Fruit fly (Drosophila melanogaster) whole organism, embryonic: Measurements from ENCODE around the gene plum.

Source experiments
- Adf1 ChIP-seq: fragments of 200-800 bp; sonication (Bioruptor generic); IDR thresholded peaks from 2 replicates; pipeline ENCODE4 v1.3.6; 2022; ENCODE audit warnings: missing biosample characterization, missing genetic modification characterization
- C15 ChIP-seq: fragments of 200-800 bp; sonication (Bioruptor generic); IDR thresholded peaks from 3 replicates; pipeline ENCODE4 v1.3.6; 2022; ENCODE audit warnings: missing biosample characterization, missing genetic modification characterization
- CG10147 ChIP-seq: fragments of 200-800 bp; sonication (Bioruptor generic); optimal IDR thresholded peaks from 2 replicates; lab custom pipeline; 2019; ENCODE audit warnings: missing biosample characterization, mild to moderate bottlenecking, missing genetic modification characterization, moderate library complexity
- CG10654 ChIP-seq: fragments of 200-800 bp; sonication (Bioruptor generic); optimal IDR thresholded peaks from 2 replicates; lab custom pipeline; 2016; ENCODE audit warnings: missing biosample characterization, missing genetic modification characterization
- CG11093 ChIP-seq: fragments of 200-800 bp; sonication (Bioruptor generic); IDR thresholded peaks from 3 replicates; pipeline ENCODE4 v1.3.6; 2022; ENCODE audit warnings: missing biosample characterization, missing genetic modification characterization
- CG11695 ChIP-seq: fragments of 200-800 bp; sonication (Bioruptor generic); IDR thresholded peaks from 3 replicates; pipeline ENCODE4 v1.3.6; 2022; ENCODE audit warnings: missing biosample characterization, missing genetic modification characterization
- CG15269 ChIP-seq: fragments of 200-800 bp; sonication (Bioruptor generic); optimal IDR thresholded peaks from 2 replicates; lab custom pipeline; 2018; ENCODE audit warnings: missing biosample characterization, mild to moderate bottlenecking, missing genetic modification characterization, moderate library complexity
- CG1602 ChIP-seq: fragments of 200-800 bp; sonication (Bioruptor generic); optimal IDR thresholded peaks from 3 replicates; lab custom pipeline; 2016; ENCODE audit warnings: missing biosample characterization, missing genetic modification characterization
- CG17186 ChIP-seq: fragments of 200-800 bp; sonication (Bioruptor generic); optimal IDR thresholded peaks from 3 replicates; lab custom pipeline; 2017; ENCODE audit warnings: missing biosample characterization, missing genetic modification reagents, missing genetic modification characterization
- CG2120 ChIP-seq: fragments of 200-800 bp; sonication (Bioruptor generic); optimal IDR thresholded peaks from 3 replicates; lab custom pipeline; 2016; ENCODE audit warnings: missing biosample characterization, missing genetic modification characterization
- CG32532 ChIP-seq: fragments of 200-800 bp; sonication (Bioruptor generic); IDR thresholded peaks from 2 replicates; pipeline ENCODE4 v1.3.6; 2022; ENCODE audit warnings: missing biosample characterization, missing genetic modification characterization
- CG34422 ChIP-seq: fragments of 200-800 bp; sonication (Bioruptor generic); IDR thresholded peaks from 3 replicates; pipeline ENCODE4 v1.3.6; 2022; ENCODE audit warnings: missing biosample characterization, missing genetic modification characterization
- CG6654 ChIP-seq: fragments of 200-800 bp; sonication (Bioruptor generic); optimal IDR thresholded peaks from 2 replicates; lab custom pipeline; 2017; ENCODE audit warnings: missing biosample characterization, mild to moderate bottlenecking, missing genetic modification characterization
- CG8359 ChIP-seq: fragments of 200-800 bp; sonication (Bioruptor generic); optimal IDR thresholded peaks from 2 replicates; lab custom pipeline; 2017; ENCODE audit warnings: missing biosample characterization, mild to moderate bottlenecking, missing genetic modification characterization, borderline replicate concordance
- CrebB ChIP-seq: fragments of 200-800 bp; sonication (Bioruptor generic); optimal IDR thresholded peaks from 3 replicates; lab custom pipeline; 2018; ENCODE audit warnings: missing biosample characterization, mild to moderate bottlenecking, missing genetic modification characterization
- Drgx ChIP-seq: fragments of 200-800 bp; sonication (Bioruptor generic); IDR thresholded peaks from 2 replicates; pipeline ENCODE4 v1.3.6; 2022; ENCODE audit warnings: missing biosample characterization, missing genetic modification characterization
- E2f1 ChIP-seq: fragments of 200-800 bp; sonication (Bioruptor generic); IDR thresholded peaks from 2 replicates; pipeline ENCODE4 v1.3.6; 2022; ENCODE audit warnings: missing biosample characterization, missing genetic modification characterization
- Eip74EF ChIP-seq, 2 experiments: fragments of 200-800 bp in 1 of 2; fragments of >200 bp in 1 of 2; sonication (Bioruptor generic) in 1 of 2; optimal IDR thresholded peaks; 2 replicates each; lab custom pipeline; 2017 to 2019; ENCODE audit warnings: missing biosample characterization in 2 of 2, missing genetic modification characterization in 2 of 2, mild to moderate bottlenecking in 1 of 2, moderate library complexity in 1 of 2
- H15 ChIP-seq: fragments of 200-800 bp; sonication (Bioruptor generic); IDR thresholded peaks from 3 replicates; pipeline ENCODE4 v1.3.6; 2022; ENCODE audit warnings: missing biosample characterization, missing genetic modification characterization
- Hey ChIP-seq: fragments of 200-800 bp; sonication (Bioruptor generic); optimal IDR thresholded peaks from 3 replicates; lab custom pipeline; 2018; ENCODE audit warnings: missing biosample characterization, mild to moderate bottlenecking, missing genetic modification characterization
- Hr3 ChIP-seq: fragments of 200-800 bp; sonication (Bioruptor generic); optimal IDR thresholded peaks from 3 replicates; lab custom pipeline; 2016; ENCODE audit warnings: missing biosample characterization, missing genetic modification characterization
- Hr78 ChIP-seq, 2 experiments: fragments of 200-800 bp in 1 of 2; fragments of >200 bp in 1 of 2; sonication (Bioruptor generic) in 1 of 2; optimal IDR thresholded peaks; 2 replicates each; lab custom pipeline; 2017 to 2019; ENCODE audit warnings: missing biosample characterization in 2 of 2, missing genetic modification characterization in 2 of 2, mild to moderate bottlenecking in 1 of 2, moderate library complexity in 1 of 2
- Max ChIP-seq: fragments of 200-800 bp; sonication (Bioruptor generic); optimal IDR thresholded peaks from 2 replicates; lab custom pipeline; 2016; ENCODE audit warnings: missing biosample characterization, mild to moderate bottlenecking, missing genetic modification characterization
- NK7.1 ChIP-seq: fragments of 200-800 bp; sonication (Bioruptor generic); optimal IDR thresholded peaks from 3 replicates; lab custom pipeline; 2016; ENCODE audit warnings: missing biosample characterization, missing genetic modification characterization
- Nf-YB ChIP-seq: fragments of 200-800 bp; sonication (Bioruptor generic); optimal IDR thresholded peaks from 3 replicates; lab custom pipeline; 2019; ENCODE audit warnings: missing biosample characterization, mild to moderate bottlenecking, missing genetic modification characterization, moderate library complexity
- Nf-YC ChIP-seq: fragments of 200-800 bp; optimal IDR thresholded peaks from 3 replicates; lab custom pipeline; 2019; ENCODE audit warnings: missing biosample characterization, mild to moderate bottlenecking, missing genetic modification characterization, moderate library complexity
- NfI ChIP-seq: fragments of 200-800 bp; sonication (Bioruptor generic); optimal IDR thresholded peaks from 3 replicates; lab custom pipeline; 2018; ENCODE audit warnings: missing biosample characterization, mild to moderate bottlenecking, missing genetic modification characterization, moderate library complexity
- Rfx ChIP-seq: fragments of 200-800 bp; sonication (Bioruptor generic); IDR thresholded peaks from 2 replicates; pipeline ENCODE4 v1.3.6; 2022; ENCODE audit warnings: missing biosample characterization, missing genetic modification characterization
- Rx ChIP-seq: fragments of 200-800 bp; sonication (Bioruptor generic); IDR thresholded peaks from 2 replicates; pipeline ENCODE4 v1.3.6; 2022; ENCODE audit warnings: missing biosample characterization, missing genetic modification characterization
- Ssrp ChIP-seq: fragments of 200-800 bp; sonication (Bioruptor generic); optimal IDR thresholded peaks from 2 replicates; lab custom pipeline; 2018; ENCODE audit warnings: missing biosample characterization, mild to moderate bottlenecking, missing genetic modification characterization, moderate library complexity
- Xbp1 ChIP-seq: fragments of 200-800 bp; sonication (Bioruptor generic); optimal IDR thresholded peaks from 3 replicates; lab custom pipeline; 2016; ENCODE audit warnings: missing biosample characterization, mild to moderate bottlenecking, missing genetic modification characterization
- Xrp1 ChIP-seq: fragments of 200-800 bp; sonication (Bioruptor generic); IDR thresholded peaks from 2 replicates; pipeline ENCODE4 v1.3.6; 2022; ENCODE audit warnings: missing biosample characterization, missing genetic modification characterization
- ap ChIP-seq: fragments of 200-800 bp; sonication (Bioruptor generic); IDR thresholded peaks from 2 replicates; pipeline ENCODE4 v1.3.6; 2022; ENCODE audit warnings: missing biosample characterization, missing genetic modification characterization
- ash1 ChIP-seq: fragments of 200-800 bp; sonication (Bioruptor generic); optimal IDR thresholded peaks from 2 replicates; lab custom pipeline; 2018; ENCODE audit warnings: missing biosample characterization, mild to moderate bottlenecking, missing genetic modification characterization
- az2 ChIP-seq: fragments of 200-800 bp; sonication (Bioruptor generic); optimal IDR thresholded peaks from 3 replicates; lab custom pipeline; 2016; ENCODE audit warnings: missing biosample characterization, missing genetic modification characterization
- bcd ChIP-seq: fragments of 200-800 bp; sonication (Bioruptor generic); optimal IDR thresholded peaks from 2 replicates; lab custom pipeline; 2017; ENCODE audit warnings: missing biosample characterization, mild to moderate bottlenecking, missing genetic modification characterization
- danr ChIP-seq: fragments of 200-800 bp; sonication (Bioruptor generic); IDR thresholded peaks from 2 replicates; pipeline ENCODE4 v1.3.6; 2022; ENCODE audit warnings: missing biosample characterization, missing genetic modification characterization
- dpn ChIP-seq, 2 experiments: fragments of 200-800 bp; sonication (Bioruptor generic); optimal IDR thresholded peaks; 3 replicates each; lab custom pipeline; 2016; ENCODE audit warnings: missing biosample characterization in 2 of 2, missing genetic modification characterization in 2 of 2
- gfzf ChIP-seq: fragments of 200-800 bp; sonication (Bioruptor generic); optimal IDR thresholded peaks from 2 replicates; lab custom pipeline; 2016; ENCODE audit warnings: missing biosample characterization, mild to moderate bottlenecking, missing genetic modification characterization, moderate library complexity
- ken ChIP-seq: fragments of 200-800 bp; sonication (Bioruptor generic); IDR thresholded peaks from 3 replicates; pipeline ENCODE4 v1.3.6; 2022; ENCODE audit warnings: missing biosample characterization, missing genetic modification characterization
- pan ChIP-seq, 4 experiments: fragments of >200 bp in 3 of 4; fragments of 200-800 bp in 1 of 4; sonication (Bioruptor generic) in 1 of 4; optimal IDR thresholded peaks in 3 of 4; IDR thresholded peaks in 1 of 4; 2 replicates each; pipeline versions ENCODE4 v1.3.6 to Lab custom; 2017 to 2022; ENCODE audit warnings: missing biosample characterization in 2 of 4, missing genetic modification characterization in 2 of 4, mixed read lengths in 1 of 4
- rib ChIP-seq: fragments of 200-800 bp; sonication (Bioruptor generic); IDR thresholded peaks from 2 replicates; pipeline ENCODE4 v1.3.6; 2022; ENCODE audit warnings: missing biosample characterization, missing genetic modification characterization
- ro ChIP-seq: fragments of 200-800 bp; sonication (Bioruptor generic); IDR thresholded peaks from 2 replicates; pipeline ENCODE4 v1.3.6; 2022; ENCODE audit warnings: missing biosample characterization, missing genetic modification characterization
- sc ChIP-seq, 3 experiments: fragments of >200 bp in 2 of 3; fragments of 200-800 bp in 1 of 3; sonication (Bioruptor generic) in 1 of 3; optimal IDR thresholded peaks; 2 replicates in 2 of 3; 3 replicates in 1 of 3; lab custom pipeline; 2017; ENCODE audit warnings: mild to moderate bottlenecking in 1 of 3, missing biosample characterization in 1 of 3, missing genetic modification characterization in 1 of 3, missing genetic modification reagents in 1 of 3
- seq ChIP-seq: fragments of 200-800 bp; sonication (Bioruptor generic); IDR thresholded peaks from 2 replicates; pipeline ENCODE4 v1.3.6; 2022; ENCODE audit warnings: missing biosample characterization, missing genetic modification characterization
- sisA ChIP-seq: fragments of 200-800 bp; sonication (Bioruptor generic); IDR thresholded peaks from 2 replicates; pipeline ENCODE4 v1.3.6; 2022; ENCODE audit warnings: missing biosample characterization, missing genetic modification characterization
- tgo ChIP-seq: fragments of 200-800 bp; sonication (Bioruptor generic); IDR thresholded peaks from 3 replicates; pipeline ENCODE4 v1.3.6; 2022; ENCODE audit warnings: missing biosample characterization, missing genetic modification characterization
- tio ChIP-seq: fragments of 200-800 bp; sonication (Bioruptor generic); optimal IDR thresholded peaks from 2 replicates; lab custom pipeline; 2017; ENCODE audit warnings: missing biosample characterization, missing genetic modification characterization, inconsistent platforms

The plum gene

DNA sequence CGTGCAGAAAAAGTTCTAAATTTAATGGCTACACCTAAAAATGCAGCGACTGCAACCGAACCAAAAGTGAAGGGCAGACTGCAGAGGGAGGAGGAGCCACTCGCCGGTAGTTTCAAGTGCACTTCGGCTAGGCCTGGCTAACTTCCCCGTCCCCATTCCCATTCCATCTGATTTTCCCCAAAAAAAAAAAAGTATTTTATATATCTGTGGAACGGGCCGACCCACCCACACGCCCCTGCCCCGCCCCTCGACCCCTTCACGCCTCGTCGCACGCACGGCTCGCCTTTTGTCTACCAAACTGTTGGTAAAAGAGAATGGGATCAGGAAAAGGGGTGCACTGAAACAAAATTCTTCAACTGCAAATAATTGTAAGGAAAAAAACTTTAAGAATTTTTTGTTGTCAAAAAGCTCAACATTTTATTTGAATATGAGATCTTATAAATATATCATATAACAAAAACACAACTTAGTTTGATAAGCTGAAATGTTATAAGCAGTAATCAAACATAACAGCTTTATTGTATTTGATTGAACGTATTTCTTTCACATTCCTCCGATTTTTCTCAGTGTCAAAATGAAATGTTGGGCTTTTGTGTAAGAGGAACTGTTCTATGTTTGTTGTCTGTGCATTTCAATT, 91.0 kb downstream of the plum start (continued):
- 0 out of 2 replicates have a peak, but pooled peaks have one; percentile 31 for TF ChIP-seq danr (GFP tag; lab: Robert Waterston, UW)
- peak; percentile 17 for TF ChIP-seq CG17186
- TF ChIP-seq NfI (GFP tag; lab: Kevin White, UChicago): peak; percentile 6
- TF ChIP-seq tgo (GFP tag; lab: Robert Waterston, UW): peak; percentile 55
- no peak for TF ChIP-seq gfzf (GFP tag; lab: Kevin White, UChicago)
- TF ChIP-seq CG32532: peak; percentile 20; the same call in 1 of the 2 replicates
- TF ChIP-seq CG8359 (GFP tag; lab: Kevin White, UChicago): peak; percentile 40
- peak; percentile 41 for TF ChIP-seq CG6654 (GFP tag; lab: Kevin White, UChicago)
- peak; percentile 27 for TF ChIP-seq Hr3
- 0 out of 2 replicates have a peak, but pooled peaks have one; percentile 8 for TF ChIP-seq Rx (GFP tag; lab: Robert Waterston, UW)
- TF ChIP-seq NK7.1 (GFP tag; lab: Kevin White, UChicago): no peak
- 0 out of 2 replicates have a peak, but pooled peaks have one; percentile 12 for TF ChIP-seq Rfx (GFP tag; lab: Robert Waterston, UW)
- TF ChIP-seq Xrp1 (GFP tag; lab: Robert Waterston, UW): peak; percentile 76
- peak; percentile 50; the same call in 2 of the 3 replicates for TF ChIP-seq CG11695 (GFP tag; lab: Robert Waterston, UW)
- peak; percentile 0 for TF ChIP-seq CG1602 (GFP tag; lab: Kevin White, UChicago)
- TF ChIP-seq tio: peak; percentile 42
- TF ChIP-seq CG10654 (GFP tag; lab: Kevin White, UChicago): peak; percentile 19
- no peak for TF ChIP-seq pan (optimal IDR thresholded peaks at IDR 0.05; lab: Kevin White, UChicago)
- TF ChIP-seq pan (GFP tag; optimal IDR thresholded peaks at IDR 0.05 in 1 of 2, IDR thresholded peaks at IDR 0.05 in 1 of 2): peak in 1 of 2 experiments; percentile 72
- TF ChIP-seq Nf-YB (GFP tag; lab: Kevin White, UChicago): peak; percentile 14
- TF ChIP-seq E2f1 (GFP tag; lab: Robert Waterston, UW): 0 out of 2 replicates have a peak, but pooled peaks have one; percentile 34
- TF ChIP-seq Nf-YC (tag; lab: Kevin White, UChicago): no peak
- peak; percentile 18 for TF ChIP-seq CG15269 (tag; lab: Kevin White, UChicago)
- TF ChIP-seq Drgx (GFP tag; lab: Robert Waterston, UW): peak; percentile 58
- no peak for TF ChIP-seq C15
- peak; percentile 60 for TF ChIP-seq CG10147 (GFP tag; lab: Kevin White, UChicago)
- TF ChIP-seq bcd (GFP tag; lab: Kevin White, UChicago): peak; percentile 59
- TF ChIP-seq Xbp1 (GFP tag; lab: Kevin White, UChicago): peak; percentile 44
- 0 out of 3 replicates have a peak, but pooled peaks have one; percentile 22 for TF ChIP-seq H15 (GFP tag; lab: Robert Waterston, UW)
- TF ChIP-seq Ssrp (tag; lab: Kevin White, UChicago): peak; percentile 56
- TF ChIP-seq rib (GFP tag; lab: Robert Waterston, UW): no peak
- no peak for TF ChIP-seq Hey (tag; lab: Kevin White, UChicago)
- peak; percentile 42 for TF ChIP-seq az2 (GFP tag; lab: Kevin White, UChicago)
- no peak for TF ChIP-seq ash1 (GFP tag; lab: Kevin White, UChicago)
- peak in 1 of 2 experiments; percentile 17 for TF ChIP-seq dpn (GFP tag; optimal IDR thresholded peaks at IDR 0.05; lab: Kevin White, UChicago)
- TF ChIP-seq seq (GFP tag; lab: Robert Waterston, UW): 0 out of 2 replicates have a peak, but pooled peaks have one; percentile 17
- no peak for TF ChIP-seq sc (optimal IDR thresholded peaks at IDR 0.05; lab: Kevin White, UChicago)
- peak; percentile 28 for TF ChIP-seq sc (GFP tag; optimal IDR thresholded peaks at IDR 0.05; lab: Kevin White, UChicago)
- no peak for TF ChIP-seq CrebB (tag; lab: Kevin White, UChicago)
- TF ChIP-seq Adf1 (GFP tag; lab: Robert Waterston, UW): no peak
- no peak for TF ChIP-seq Max
- TF ChIP-seq ro (GFP tag; lab: Robert Waterston, UW): 0 out of 2 replicates have a peak, but pooled peaks have one; percentile 14
- peak; percentile 46; the same call in 1 of the 3 replicates for TF ChIP-seq CG34422 (GFP tag; lab: Robert Waterston, UW)
- peak; percentile 46 for TF ChIP-seq sisA
- no peak for TF ChIP-seq CG2120
- TF ChIP-seq ap (GFP tag; lab: Robert Waterston, UW): no peak
- TF ChIP-seq ken: 0 out of 3 replicates have a peak, but pooled peaks have one; percentile 38
- TF ChIP-seq CG11093 (GFP tag; lab: Robert Waterston, UW): peak; percentile 39; the same call in 1 of the 3 replicates
- no peak for TF ChIP-seq Hr78 (GFP tag; optimal IDR thresholded peaks at IDR 0.05; lab: Kevin White, UChicago)
- peak in 1 of 2 experiments; percentile 76 for TF ChIP-seq Eip74EF (GFP tag; optimal IDR thresholded peaks at IDR 0.05; lab: Kevin White, UChicago)
